Fruit fly (Drosophila melanogaster) whole organism: ENCODE results near the gene Ilp8.

Source experiments
- CG8478 ChIP-seq: fragments of >200 bp; optimal IDR thresholded peaks from 2 replicates; lab custom pipeline; 2018; ENCODE audit warnings: inconsistent platforms
- Dll ChIP-seq: fragments of >200 bp; optimal IDR thresholded peaks from 2 replicates; lab custom pipeline; 2017
- pan ChIP-seq: fragments of >200 bp; optimal IDR thresholded peaks from 2 replicates; lab custom pipeline; 2017
- psq ChIP-seq: fragments of >200 bp; optimal IDR thresholded peaks from 2 replicates; lab custom pipeline; 2017
- usp ChIP-seq: fragments of >200 bp; optimal IDR thresholded peaks from 2 replicates; lab custom pipeline; 2017; ENCODE audit warnings: missing biosample characterization, missing genetic modification characterization, mixed read lengths

DNA sequence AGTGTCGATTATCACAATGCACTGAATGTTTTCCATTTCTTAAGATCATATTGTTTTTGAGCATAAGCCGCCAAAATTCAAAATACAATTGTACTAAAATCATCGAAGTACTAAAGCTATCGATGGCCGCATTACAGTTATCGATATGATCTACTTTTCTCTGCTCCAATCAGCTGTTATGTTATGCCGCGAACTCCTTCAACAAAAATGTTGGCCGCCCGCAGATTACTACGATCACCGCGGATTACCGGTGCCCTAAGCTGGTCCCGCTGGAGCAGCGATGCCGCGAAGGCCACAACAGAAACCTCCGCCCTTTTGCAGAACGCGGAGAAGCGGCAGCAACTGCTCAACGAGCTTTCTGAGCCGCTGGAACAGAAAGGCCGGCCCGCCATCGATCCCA is 3.6 kb upstream of the Ilp8 start, which contains the start of gene beg:
- TF ChIP-seq pan (lab: Kevin White, UChicago): no peak
- no peak for TF ChIP-seq Dll (lab: Kevin White, UChicago)
- no peak for TF ChIP-seq usp
- TF ChIP-seq psq (lab: Kevin White, UChicago): no peak
- no peak for TF ChIP-seq CG8478 (lab: Kevin White, UChicago)
